Fruit fly (Drosophila melanogaster) whole organism, adult: Measurements from ENCODE around the gene CtIP.
A peak's percentile ranks its signal among the peaks of the same experiment; 100 is the strongest.

Experiments used
- CG12768 ChIP-seq: fragments of 200-800 bp; sonication (Bioruptor generic); optimal IDR thresholded peaks from 2 replicates; lab custom pipeline; 2017; ENCODE audit warnings: missing biosample characterization, missing genetic modification characterization, mild to moderate bottlenecking, moderate library complexity, missing genetic modification reagents
- CG33017 ChIP-seq: fragments of 200-800 bp; sonication (Bioruptor generic); optimal IDR thresholded peaks from 2 replicates; lab custom pipeline; 2018; ENCODE audit warnings: missing biosample characterization, mild to moderate bottlenecking, missing genetic modification characterization, moderate library complexity
- cic ChIP-seq: fragments of 200-800 bp; sonication (Bioruptor generic); optimal IDR thresholded peaks from 2 replicates; lab custom pipeline; 2017; ENCODE audit warnings: missing biosample characterization, mild to moderate bottlenecking, missing genetic modification characterization, moderate library complexity
- kay ChIP-seq: fragments of 200-800 bp; sonication (Bioruptor generic); peaks from one replicate; lab custom pipeline; 2016; ENCODE audit warnings: missing biosample characterization, missing genetic modification characterization, borderline replicate concordance
- tj ChIP-seq: fragments of 200-800 bp; sonication (Bioruptor generic); optimal IDR thresholded peaks from 3 replicates; lab custom pipeline; 2017; ENCODE audit warnings: missing biosample characterization, mild to moderate bottlenecking, missing genetic modification characterization, moderate library complexity
- toe ChIP-seq: fragments of 200-800 bp; sonication (Bioruptor generic); optimal IDR thresholded peaks from 2 replicates; lab custom pipeline; 2016; ENCODE audit warnings: missing biosample characterization, missing genetic modification characterization

DNA sequence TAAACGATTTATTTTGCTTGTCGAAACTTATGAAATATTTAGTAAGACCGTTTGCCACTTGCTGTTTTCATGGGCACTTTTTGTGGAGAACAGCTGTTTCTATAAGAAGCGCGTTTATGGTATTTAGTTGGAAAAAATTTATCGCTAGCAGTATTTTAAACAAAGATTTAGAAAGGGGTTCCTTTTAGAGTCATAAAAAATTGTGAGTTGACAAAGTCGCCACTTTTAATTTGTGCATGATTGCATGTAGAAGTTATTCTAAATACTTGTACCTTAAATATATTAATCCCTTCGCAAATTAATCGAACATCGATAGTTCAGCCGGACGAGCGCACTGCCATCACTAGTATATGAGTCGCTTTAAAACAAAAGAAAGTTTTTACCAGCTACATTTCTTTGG lies 3.8 kb upstream of the CtIP start, which contains the start of the genes Las and Psn:
- TF ChIP-seq tj (GFP tag; lab: Kevin White, UChicago) (peak; percentile 13), kay (GFP tag; lab: Kevin White, UChicago) (no peak), CG12768 (GFP tag; lab: Kevin White, UChicago) (no peak), toe (GFP tag; lab: Kevin White, UChicago) (no peak), CG33017 (no peak), cic (GFP tag; lab: Kevin White, UChicago) (no peak)
